Fruit fly (Drosophila melanogaster) whole organism, wandering third instar larva: ENCODE results near the gene tra.

ENCODE experiments used
- Abd-B ChIP-seq: fragments of >200 bp; optimal IDR thresholded peaks from 2 replicates; lab custom pipeline; 2017; ENCODE audit warnings: missing biosample characterization, missing genetic modification characterization
- CG32264 ChIP-seq: fragments of 200-800 bp; sonication (Bioruptor generic); optimal IDR thresholded peaks from 2 replicates; lab custom pipeline; 2016; ENCODE audit warnings: missing biosample characterization, missing genetic modification characterization
- CG9705 ChIP-seq: fragments of 200-800 bp; sonication (Bioruptor generic); optimal IDR thresholded peaks from 2 replicates; lab custom pipeline; 2018; ENCODE audit warnings: missing biosample characterization, mild to moderate bottlenecking, missing genetic modification characterization
- CrebA ChIP-seq: fragments of 200-800 bp; sonication (Bioruptor generic); optimal IDR thresholded peaks from 2 replicates; lab custom pipeline; 2016; ENCODE audit warnings: missing biosample characterization, mild to moderate bottlenecking, missing genetic modification characterization, borderline replicate concordance
- Dfd ChIP-seq: fragments of >200 bp; optimal IDR thresholded peaks from 2 replicates; lab custom pipeline; 2017; ENCODE audit warnings: missing biosample characterization, missing genetic modification characterization
- Dif ChIP-seq: fragments of 200-275, 200-300 bp; sonication (Bioruptor generic); optimal IDR thresholded peaks from 2 replicates; lab custom pipeline; 2018; ENCODE audit warnings: missing biosample characterization, missing genetic modification characterization; ENCODE audit not compliant: partially characterized antibody
- GATAd ChIP-seq: sonication (Bioruptor generic); optimal IDR thresholded peaks from 2 replicates; lab custom pipeline; 2016; ENCODE audit warnings: missing biosample characterization, missing genetic modification characterization
- HLH106 ChIP-seq: fragments of 200-800 bp; optimal IDR thresholded peaks from 3 replicates; lab custom pipeline; 2019; ENCODE audit warnings: missing biosample characterization, mild to moderate bottlenecking, missing genetic modification characterization, moderate library complexity
- Hnf4 ChIP-seq: fragments of 200-800 bp; sonication (Bioruptor generic); optimal IDR thresholded peaks from 2 replicates; lab custom pipeline; 2016; ENCODE audit warnings: missing biosample characterization, mild to moderate bottlenecking, missing genetic modification characterization
- Hr78 ChIP-seq: fragments of >200 bp; optimal IDR thresholded peaks from 2 replicates; lab custom pipeline; 2017; ENCODE audit warnings: missing biosample characterization, missing genetic modification characterization
- Hr83 ChIP-seq: fragments of 200-300 bp; sonication (Bioruptor generic); optimal IDR thresholded peaks from 2 replicates; lab custom pipeline; 2016; ENCODE audit warnings: missing biosample characterization, mild to moderate bottlenecking, missing genetic modification characterization, moderate library complexity; ENCODE audit not compliant: poor library complexity, severe bottlenecking
- Jra ChIP-seq: sonication (Bioruptor generic); optimal IDR thresholded peaks from 2 replicates; lab custom pipeline; 2016; ENCODE audit warnings: missing biosample characterization, missing genetic modification characterization
- Mio ChIP-seq: sonication (Bioruptor generic); optimal IDR thresholded peaks from 2 replicates; lab custom pipeline; 2016; ENCODE audit warnings: missing biosample characterization, missing genetic modification characterization
- Myc ChIP-seq: fragments of >200 bp; optimal IDR thresholded peaks from 2 replicates; lab custom pipeline; 2017
- N ChIP-seq: fragments of >200 bp; optimal IDR thresholded peaks from 2 replicates; lab custom pipeline; 2018; ENCODE audit warnings: missing biosample characterization, missing external identifiers, missing genetic modification characterization
- OdsH ChIP-seq: fragments of 200-800 bp; sonication (Bioruptor generic); optimal IDR thresholded peaks from 2 replicates; lab custom pipeline; 2016; ENCODE audit warnings: missing biosample characterization, mild to moderate bottlenecking, missing genetic modification characterization
- Rel ChIP-seq, 2 experiments: fragments of 200-800 bp; sonication (Bioruptor generic) in 1 of 2; optimal IDR thresholded peaks; 2 replicates in 1 of 2; 3 replicates in 1 of 2; lab custom pipeline; 2016 to 2019; ENCODE audit warnings: mild to moderate bottlenecking in 2 of 2, missing biosample characterization in 2 of 2, missing genetic modification characterization in 2 of 2, moderate library complexity in 1 of 2
- Sp1 ChIP-seq: fragments of 200-800 bp; sonication (Bioruptor generic); optimal IDR thresholded peaks from 3 replicates; lab custom pipeline; 2019; ENCODE audit warnings: missing biosample characterization, mild to moderate bottlenecking, missing genetic modification characterization, moderate library complexity
- Vsx2 ChIP-seq: fragments of 200-300, 225-300 bp; sonication (Bioruptor generic); optimal IDR thresholded peaks from 2 replicates; lab custom pipeline; 2018; ENCODE audit warnings: missing biosample characterization, missing genetic modification characterization; ENCODE audit not compliant: partially characterized antibody
- br ChIP-seq: fragments of 200-800 bp; sonication (Bioruptor generic); optimal IDR thresholded peaks from 2 replicates; lab custom pipeline; 2016; ENCODE audit warnings: missing biosample characterization, missing genetic modification characterization
- brk ChIP-seq: fragments of 200-800 bp; sonication (Bioruptor generic); optimal IDR thresholded peaks from 2 replicates; lab custom pipeline; 2016; ENCODE audit warnings: missing biosample characterization, mild to moderate bottlenecking, missing genetic modification characterization
- dl ChIP-seq, 2 experiments: fragments of 175-275, 200-275 bp in 1 of 2; fragments of 200-275 bp in 1 of 2; sonication (Bioruptor generic); optimal IDR thresholded peaks; lab custom pipeline; 2018; ENCODE audit warnings: mild to moderate bottlenecking in 2 of 2, missing biosample characterization in 2 of 2, missing genetic modification characterization in 2 of 2, moderate library complexity in 2 of 2; ENCODE audit not compliant: partially characterized antibody in 2 of 2, insufficient read depth in 1 of 2
- dmrt93B ChIP-seq: fragments of 200-800 bp; sonication (Bioruptor generic); optimal IDR thresholded peaks from 2 replicates; lab custom pipeline; 2018; ENCODE audit warnings: missing biosample characterization, mild to moderate bottlenecking, missing genetic modification characterization
- dsf ChIP-seq: sonication (Bioruptor generic); optimal IDR thresholded peaks from 2 replicates; lab custom pipeline; 2016; ENCODE audit warnings: missing biosample characterization, missing genetic modification characterization, borderline replicate concordance
- ey ChIP-seq: fragments of 200-800 bp; sonication (Bioruptor generic); optimal IDR thresholded peaks from 2 replicates; lab custom pipeline; 2016; ENCODE audit warnings: missing biosample characterization, missing genetic modification characterization
- foxo ChIP-seq, 2 experiments: fragments of 200-800 bp; sonication (Bioruptor generic); optimal IDR thresholded peaks; 2 replicates in 1 of 2; 3 replicates in 1 of 2; lab custom pipeline; 2016 to 2017; ENCODE audit warnings: missing biosample characterization in 2 of 2, missing genetic modification characterization in 2 of 2
- fru ChIP-seq: fragments of 200-800 bp; sonication (Bioruptor generic); optimal IDR thresholded peaks from 3 replicates; lab custom pipeline; 2016; ENCODE audit warnings: missing biosample characterization, mild to moderate bottlenecking, missing genetic modification characterization
- h ChIP-seq: fragments of 200-800 bp; sonication (Bioruptor generic); optimal IDR thresholded peaks from 3 replicates; lab custom pipeline; 2016; ENCODE audit warnings: missing biosample characterization, mild to moderate bottlenecking, missing genetic modification characterization
- jim ChIP-seq: fragments of 175-275, 200-325 bp; sonication (Bioruptor generic); optimal IDR thresholded peaks from 2 replicates; lab custom pipeline; 2016; ENCODE audit warnings: missing biosample characterization, mild to moderate bottlenecking, missing genetic modification characterization
- lola ChIP-seq: fragments of >200 bp; optimal IDR thresholded peaks from 2 replicates; lab custom pipeline; 2017; ENCODE audit warnings: missing biosample characterization, missing genetic modification characterization
- pan ChIP-seq: fragments of >200 bp; optimal IDR thresholded peaks from 2 replicates; lab custom pipeline; 2017
- psq ChIP-seq: fragments of 200-800 bp; sonication (Bioruptor generic); optimal IDR thresholded peaks from 3 replicates; lab custom pipeline; 2017; ENCODE audit warnings: missing biosample characterization, mild to moderate bottlenecking, missing genetic modification characterization, moderate library complexity
- rgr ChIP-seq: fragments of 200-800 bp; sonication (Bioruptor generic); optimal IDR thresholded peaks from 3 replicates; lab custom pipeline; 2016; ENCODE audit warnings: missing biosample characterization, mild to moderate bottlenecking, missing genetic modification characterization
- sage ChIP-seq: fragments of 200-800 bp; sonication (Bioruptor generic); optimal IDR thresholded peaks from 2 replicates; lab custom pipeline; 2016; ENCODE audit warnings: missing biosample characterization, mild to moderate bottlenecking, missing genetic modification characterization
- sv ChIP-seq: fragments of 200-800 bp; sonication (Bioruptor generic); optimal IDR thresholded peaks from 3 replicates; lab custom pipeline; 2016; ENCODE audit warnings: missing biosample characterization, missing genetic modification characterization
- tai ChIP-seq: sonication (Bioruptor generic); optimal IDR thresholded peaks from 2 replicates; lab custom pipeline; 2016; ENCODE audit warnings: missing biosample characterization, missing genetic modification characterization
- usp ChIP-seq: fragments of >200 bp; optimal IDR thresholded peaks from 2 replicates; lab custom pipeline; 2017; ENCODE audit warnings: missing biosample characterization, missing genetic modification characterization
- woc ChIP-seq: sonication (Bioruptor generic); optimal IDR thresholded peaks from 2 replicates; lab custom pipeline; 2016; ENCODE audit warnings: missing biosample characterization, mild to moderate bottlenecking, missing genetic modification characterization

Gene tra

dm6 chr3L:16586989-16587388, 3.9 kb downstream of the tra start, which contains the start of the genes Syx8 and CG32163:
Gene Syx8, minus strand, starts transcription at chr3L:16587057.
Gene CG32163, plus strand, starts transcription at chr3L:16587157.
- TF ChIP-seq h (GFP tag; lab: Kevin White, UChicago) (no peak), Mio (GFP tag; lab: Kevin White, UChicago) (no peak), Rel (GFP tag; optimal IDR thresholded peaks at IDR 0.05; lab: Kevin White, UChicago) (no peak), Rel (tag; optimal IDR thresholded peaks at IDR 0.05; lab: Kevin White, UChicago) (peak; percentile 13), Dfd (no peak), tai (GFP tag; lab: Kevin White, UChicago) (no peak), Hr83 (GFP tag; lab: Kevin White, UChicago) (no peak), ey (GFP tag; lab: Kevin White, UChicago) (no peak), Dif (GFP tag; lab: Kevin White, UChicago) (no peak)

- TF ChIP-seq Rel (GFP tag; optimal IDR thresholded peaks at IDR 0.05; lab: Kevin White, UChicago) = no peak
- TF ChIP-seq Rel (tag; optimal IDR thresholded peaks at IDR 0.05; lab: Kevin White, UChicago) = peak; percentile 46
- peak; percentile 10 for TF ChIP-seq Dif (GFP tag; lab: Kevin White, UChicago)
- peak; percentile 11 for TF ChIP-seq Sp1 (GFP tag; lab: Kevin White, UChicago)
- TF ChIP-seq usp (GFP tag; lab: Kevin White, UChicago) = no peak
- TF ChIP-seq woc (GFP tag; lab: Kevin White, UChicago) = peak; percentile 87
- TF ChIP-seq dsf (GFP tag; lab: Kevin White, UChicago) = no peak
- TF ChIP-seq sv (GFP tag; lab: Kevin White, UChicago) = no peak
- TF ChIP-seq Abd-B (GFP tag; lab: Kevin White, UChicago) = no peak
- peak; percentile 63 for TF ChIP-seq rgr (GFP tag; lab: Kevin White, UChicago)
- TF ChIP-seq br (GFP tag; lab: Kevin White, UChicago) = no peak
- no peak for TF ChIP-seq CrebA
- no peak for TF ChIP-seq N (GFP tag; lab: Kevin White, UChicago)
- no peak for TF ChIP-seq ey (GFP tag; lab: Kevin White, UChicago)
- TF ChIP-seq Hr78 = no peak
- peak; percentile 13 for TF ChIP-seq HLH106
- TF ChIP-seq Hnf4 (GFP tag; lab: Kevin White, UChicago) = no peak
- no peak for TF ChIP-seq fru (GFP tag; lab: Kevin White, UChicago)
- TF ChIP-seq psq = no peak
- TF ChIP-seq foxo (GFP tag; optimal IDR thresholded peaks at IDR 0.05; lab: Kevin White, UChicago) = peak in 1 of 2 experiments; percentile 2
- peak; percentile 8 for TF ChIP-seq Hr83 (GFP tag; lab: Kevin White, UChicago)
- no peak for TF ChIP-seq jim (GFP tag; lab: Kevin White, UChicago)
Observed at dm6 chr3L:16584074-16584578, 6.7 kb downstream of the tra start, which contains the start of gene UQCR-C2. Gene UQCR-C2, plus strand, starts transcription at chr3L:16584124.

DNA sequence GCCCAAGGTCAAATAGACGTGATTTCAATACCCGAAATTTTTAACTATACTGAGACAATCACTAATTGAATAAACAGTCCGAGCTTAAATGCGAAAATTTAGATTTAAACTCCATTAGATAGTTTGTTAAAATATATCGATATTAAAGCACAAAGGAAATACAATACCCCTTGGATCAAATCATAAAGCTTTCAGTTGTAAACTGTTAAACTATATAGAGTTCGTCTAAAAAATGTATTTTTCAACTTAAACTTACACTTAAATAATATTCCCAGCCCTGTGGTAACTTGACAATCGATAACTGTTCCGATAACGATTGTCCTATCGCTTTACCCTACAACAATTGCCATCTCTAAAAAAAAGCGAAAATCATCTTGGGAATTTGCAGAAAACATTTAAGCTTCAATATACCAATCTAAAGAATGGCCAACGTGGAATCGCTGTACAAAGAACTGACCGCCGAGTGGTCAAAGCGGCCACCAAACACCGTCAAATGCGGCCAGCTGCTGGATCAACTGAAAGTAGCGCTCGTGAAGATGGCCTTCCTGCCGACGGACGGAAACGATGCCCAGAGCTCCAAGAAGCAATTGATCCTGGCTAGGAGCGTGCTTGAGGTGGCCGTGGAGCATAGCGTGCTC, 8.1 kb downstream of the tra start, which contains the start of gene Rpn12:
TSS of gene Rpn12 (plus strand) at position 351 of the 638 bp plus-strand sequence.
- TF ChIP-seq jim (GFP tag; lab: Kevin White, UChicago) (no peak), h (GFP tag; lab: Kevin White, UChicago) (peak; percentile 49), Dif (GFP tag; lab: Kevin White, UChicago) (no peak), br (GFP tag; lab: Kevin White, UChicago) (peak; percentile 22), Jra (GFP tag; lab: Kevin White, UChicago) (peak; percentile 27), sage (GFP tag; lab: Kevin White, UChicago) (no peak), Myc (lab: Kevin White, UChicago) (peak; percentile 15), CrebA (no peak), tai (GFP tag; lab: Kevin White, UChicago) (no peak), woc (GFP tag; lab: Kevin White, UChicago) (peak; percentile 45), lola (GFP tag; lab: Kevin White, UChicago) (no peak), psq (no peak), pan (lab: Kevin White, UChicago) (no peak), Abd-B (GFP tag; lab: Kevin White, UChicago) (no peak), foxo (GFP tag; optimal IDR thresholded peaks at IDR 0.05; lab: Kevin White, UChicago) (peak in 1 of 2 experiments; percentile 58), rgr (GFP tag; lab: Kevin White, UChicago) (peak; percentile 22), Hnf4 (GFP tag; lab: Kevin White, UChicago) (no peak), Mio (GFP tag; lab: Kevin White, UChicago) (no peak), dmrt93B (GFP tag; lab: Kevin White, UChicago) (no peak), sv (GFP tag; lab: Kevin White, UChicago) (no peak), fru (GFP tag; lab: Kevin White, UChicago) (peak; percentile 45), Hr78 (no peak), Vsx2 (GFP tag; lab: Kevin White, UChicago) (no peak), Dfd (no peak), GATAd (no peak), dsf (GFP tag; lab: Kevin White, UChicago) (peak; percentile 29), OdsH (GFP tag; lab: Kevin White, UChicago) (no peak), N (GFP tag; lab: Kevin White, UChicago) (no peak), Rel (GFP tag; optimal IDR thresholded peaks at IDR 0.05; lab: Kevin White, UChicago) (no peak), Rel (tag; optimal IDR thresholded peaks at IDR 0.05; lab: Kevin White, UChicago) (peak; percentile 50), CG9705 (peak; percentile 12), dl (GFP tag; optimal IDR thresholded peaks at IDR 0.05; lab: Kevin White, UChicago; ENCODE audit: insufficient read depth in 1 of 2, partially characterized antibody in 2 of 2) (no peak), Hr83 (GFP tag; lab: Kevin White, UChicago) (peak; percentile 29), usp (GFP tag; lab: Kevin White, UChicago) (no peak), Sp1 (GFP tag; lab: Kevin White, UChicago) (peak; percentile 42), brk (GFP tag; lab: Kevin White, UChicago) (no peak), HLH106 (peak; percentile 65), CG32264 (no peak), ey (GFP tag; lab: Kevin White, UChicago) (peak; percentile 33)
